Worm (Caenorhabditis elegans) whole organism, L1 larva: ENCODE results near the gene F21D5.4.

Experiments used
- C04F5.9 ChIP-seq: sonication (generic microtip); optimal IDR thresholded peaks from 2 replicates; lab custom pipeline; 2016; ENCODE audit warnings: missing genetic modification characterization, missing compliant biosample characterization
- C16A3.4 ChIP-seq: fragments of 150-350 bp; optimal IDR thresholded peaks from 2 replicates; lab custom pipeline; 2014; ENCODE audit warnings: missing biosample characterization, missing genetic modification characterization
- C34B4.2 ChIP-seq: sonication (generic microtip); optimal IDR thresholded peaks from 2 replicates; lab custom pipeline; 2017; ENCODE audit warnings: mild to moderate bottlenecking, missing genetic modification characterization, missing compliant biosample characterization
- Y116A8C.19 ChIP-seq: sonication (generic microtip); optimal IDR thresholded peaks from 2 replicates; lab custom pipeline; 2016; ENCODE audit warnings: missing compliant biosample characterization, missing genetic modification characterization, borderline replicate concordance
- aha-1 ChIP-seq: fragments of 150-350 bp; optimal IDR thresholded peaks from 2 replicates; lab custom pipeline; 2014; ENCODE audit warnings: missing biosample characterization, missing genetic modification characterization
- blmp-1 ChIP-seq: fragments of 150-350 bp; optimal IDR thresholded peaks from 2 replicates; lab custom pipeline; 2014; ENCODE audit warnings: missing biosample characterization, missing genetic modification characterization
- ceh-90 ChIP-seq: sonication (generic microtip); optimal IDR thresholded peaks from 2 replicates; lab custom pipeline; 2016; ENCODE audit warnings: missing genetic modification characterization, missing compliant biosample characterization
- dsc-1 ChIP-seq: sonication (generic microtip); optimal IDR thresholded peaks from 2 replicates; lab custom pipeline; 2016; ENCODE audit warnings: mild to moderate bottlenecking, missing genetic modification characterization, missing compliant biosample characterization
- efl-1 ChIP-seq, 4 experiments: fragments of 150-350 bp; optimal IDR thresholded peaks in 3 of 4; peaks in 1 of 4; 1 replicate in 1 of 4; 2 replicates in 3 of 4; lab custom pipeline; 2014; ENCODE audit warnings: missing biosample characterization in 2 of 4, missing genetic modification characterization in 2 of 4, missing genetic modification reagents in 2 of 4
- efl-3 ChIP-seq: fragments of 200-800 bp; sonication (Bioruptor generic); optimal IDR thresholded peaks from 2 replicates; lab custom pipeline; 2018; ENCODE audit warnings: mild to moderate bottlenecking, missing genetic modification characterization, missing compliant biosample characterization
- egl-13 ChIP-seq: sonication (generic microtip); optimal IDR thresholded peaks from 2 replicates; lab custom pipeline; 2016; ENCODE audit warnings: missing genotype, missing genetic modification reagents, missing genetic modification characterization, missing compliant biosample characterization
- egl-27 ChIP-seq, 2 experiments: fragments of 150-350 bp in 1 of 2; sonication (generic microtip); optimal IDR thresholded peaks; 3 replicates each; lab custom pipeline; 2017 to 2018; ENCODE audit warnings: missing biosample characterization in 2 of 2, missing genetic modification characterization in 2 of 2, missing genetic modification reagents in 2 of 2
- fkh-10 ChIP-seq: sonication (generic microtip); optimal IDR thresholded peaks from 2 replicates; lab custom pipeline; 2017; ENCODE audit warnings: missing biosample characterization, missing genetic modification reagents, missing genetic modification characterization
- fkh-4 ChIP-seq: sonication (generic microtip); optimal IDR thresholded peaks from 2 replicates; lab custom pipeline; 2016; ENCODE audit warnings: missing compliant biosample characterization, missing genetic modification characterization, borderline replicate concordance
- grh-1 ChIP-seq: fragments of 200-800 bp; sonication (Bioruptor generic); IDR thresholded peaks from 2 replicates; pipeline ENCODE4 v1.3.6; 2022; ENCODE audit warnings: missing genetic modification reagents, missing genetic modification characterization, missing compliant biosample characterization
- hlh-4 ChIP-seq: sonication (generic microtip); optimal IDR thresholded peaks from 2 replicates; lab custom pipeline; 2016; ENCODE audit warnings: mild to moderate bottlenecking, missing genetic modification characterization, missing compliant biosample characterization
- hpl-2 ChIP-seq: fragments of 150-350 bp; optimal IDR thresholded peaks from 2 replicates; lab custom pipeline; 2014; ENCODE audit warnings: missing biosample characterization, missing genetic modification reagents, missing genetic modification characterization
- irx-1 ChIP-seq: sonication (generic microtip); optimal IDR thresholded peaks from 2 replicates; lab custom pipeline; 2016; ENCODE audit warnings: missing genetic modification characterization, missing compliant biosample characterization
- jun-1 ChIP-seq: fragments of 150-350 bp; optimal IDR thresholded peaks from 2 replicates; lab custom pipeline; 2014; ENCODE audit warnings: missing biosample characterization, missing genetic modification reagents, missing genetic modification characterization
- lin-13 ChIP-seq: fragments of 150-350 bp; optimal IDR thresholded peaks from 2 replicates; lab custom pipeline; 2014; ENCODE audit warnings: missing biosample characterization, missing genetic modification reagents, missing genetic modification characterization
- lin-15B ChIP-seq: fragments of 150-350 bp; sonication (generic microtip); optimal IDR thresholded peaks from 3 replicates; lab custom pipeline; 2014; ENCODE audit warnings: missing biosample characterization, missing genetic modification characterization
- lin-35 ChIP-seq, 2 experiments: fragments of 150-350 bp; optimal IDR thresholded peaks; 2 replicates each; lab custom pipeline; 2014; ENCODE audit warnings: missing biosample characterization in 2 of 2, missing genetic modification characterization in 2 of 2, missing genetic modification reagents in 2 of 2
- lin-39 ChIP-seq: fragments of 150-350 bp; optimal IDR thresholded peaks from 2 replicates; lab custom pipeline; 2014; ENCODE audit warnings: missing biosample characterization, missing genetic modification reagents, missing genetic modification characterization
- lir-3 ChIP-seq: sonication (generic microtip); optimal IDR thresholded peaks from 2 replicates; lab custom pipeline; 2016; ENCODE audit warnings: mild to moderate bottlenecking, missing genetic modification characterization, moderate library complexity, missing compliant biosample characterization; ENCODE audit not compliant: poor library complexity
- mab-9 ChIP-seq: fragments of 200-800 bp; sonication (Bioruptor generic); IDR thresholded peaks from 2 replicates; pipeline ENCODE4 v1.3.6; 2022; ENCODE audit warnings: missing genetic modification reagents, missing genetic modification characterization, missing compliant biosample characterization
- mdl-1 ChIP-seq, 2 experiments: fragments of 150-350 bp; optimal IDR thresholded peaks; 2 replicates each; lab custom pipeline; 2014 to 2017; ENCODE audit warnings: missing biosample characterization in 2 of 2, missing genetic modification characterization in 2 of 2, inconsistent platforms in 1 of 2
- nhr-11 ChIP-seq: fragments of 150-350 bp; optimal IDR thresholded peaks from 2 replicates; lab custom pipeline; 2014; ENCODE audit warnings: missing biosample characterization, missing genetic modification characterization
- nhr-19 ChIP-seq: fragments of 200-800 bp; sonication (Bioruptor generic); conservative IDR thresholded peaks from 2 replicates; pipeline ENCODE4 v1.3.6; 2022; ENCODE audit warnings: missing genetic modification characterization, missing compliant biosample characterization
- nhr-237 ChIP-seq: fragments of 150-350 bp; optimal IDR thresholded peaks from 2 replicates; lab custom pipeline; 2014; ENCODE audit warnings: missing biosample characterization, missing genetic modification characterization
- nhr-28 ChIP-seq: fragments of 150-350 bp; optimal IDR thresholded peaks from 2 replicates; lab custom pipeline; 2014; ENCODE audit warnings: missing biosample characterization, missing genetic modification characterization
- nhr-47 ChIP-seq: sonication (generic microtip); optimal IDR thresholded peaks from 2 replicates; lab custom pipeline; 2016; ENCODE audit warnings: mild to moderate bottlenecking, missing genetic modification characterization, moderate library complexity, missing compliant biosample characterization
- nhr-71 ChIP-seq: sonication (generic microtip); optimal IDR thresholded peaks from 2 replicates; lab custom pipeline; 2016; ENCODE audit warnings: mild to moderate bottlenecking, missing genetic modification characterization, moderate library complexity, missing compliant biosample characterization
- nhr-76 ChIP-seq: sonication (generic microtip); optimal IDR thresholded peaks from 2 replicates; lab custom pipeline; 2017; ENCODE audit warnings: missing biosample characterization, missing genetic modification characterization
- nhr-85 ChIP-seq: sonication (generic microtip); peaks from one replicate; lab custom pipeline; 2016; ENCODE audit warnings: missing genetic modification characterization, inconsistent platforms, missing compliant biosample characterization
- nhr-90 ChIP-seq: sonication (generic microtip); optimal IDR thresholded peaks from 2 replicates; lab custom pipeline; 2016; ENCODE audit warnings: mild to moderate bottlenecking, missing genetic modification characterization, missing compliant biosample characterization; ENCODE audit not compliant: poor library complexity
- pag-3 ChIP-seq: sonication (generic microtip); optimal IDR thresholded peaks from 2 replicates; lab custom pipeline; 2017; ENCODE audit warnings: missing genetic modification characterization, mild to moderate bottlenecking, missing compliant biosample characterization, antibody characterized with exemption, borderline replicate concordance; ENCODE audit not compliant: insufficient read depth
- pax-3 ChIP-seq: fragments of 200-800 bp; sonication (Bioruptor generic); optimal IDR thresholded peaks from 2 replicates; lab custom pipeline; 2018; ENCODE audit warnings: mild to moderate bottlenecking, missing genetic modification characterization, moderate library complexity, missing compliant biosample characterization
- pqm-1 ChIP-seq: sonication (generic microtip); optimal IDR thresholded peaks from 3 replicates; lab custom pipeline; 2017; ENCODE audit warnings: missing biosample characterization, missing genetic modification characterization
- skn-1 ChIP-seq: fragments of 150-350 bp; optimal IDR thresholded peaks from 2 replicates; lab custom pipeline; 2014; ENCODE audit warnings: missing biosample characterization, missing genetic modification characterization
- sox-4 ChIP-seq: sonication (generic microtip); optimal IDR thresholded peaks from 2 replicates; lab custom pipeline; 2016; ENCODE audit warnings: missing genetic modification characterization, missing compliant biosample characterization
- sup-37 ChIP-seq: fragments of 200-800 bp; sonication (Bioruptor generic); optimal IDR thresholded peaks from 2 replicates; lab custom pipeline; 2018; ENCODE audit warnings: mild to moderate bottlenecking, missing genetic modification characterization, missing compliant biosample characterization
- swsn-7 ChIP-seq: sonication (generic microtip); optimal IDR thresholded peaks from 2 replicates; lab custom pipeline; 2016; ENCODE audit warnings: missing genetic modification characterization, missing compliant biosample characterization
- tlp-1 ChIP-seq: fragments of 150-350 bp; optimal IDR thresholded peaks from 2 replicates; lab custom pipeline; 2014; ENCODE audit warnings: missing biosample characterization, missing genetic modification characterization
- unc-130 ChIP-seq: fragments of 150-350 bp; optimal IDR thresholded peaks from 2 replicates; lab custom pipeline; 2017; ENCODE audit warnings: missing biosample characterization, missing genetic modification characterization, inconsistent platforms
- unc-86 ChIP-seq: sonication (generic microtip); optimal IDR thresholded peaks from 2 replicates; lab custom pipeline; 2016; ENCODE audit warnings: missing genetic modification characterization, missing compliant biosample characterization
- unc-98 ChIP-seq: fragments of 200-800 bp; sonication (Bioruptor generic); IDR thresholded peaks from 2 replicates; pipeline ENCODE4 v1.3.6; 2022; ENCODE audit warnings: missing genetic modification characterization, missing compliant biosample characterization
- xbp-1 ChIP-seq: sonication (generic microtip); optimal IDR thresholded peaks from 2 replicates; lab custom pipeline; 2016; ENCODE audit warnings: missing genetic modification characterization, missing compliant biosample characterization
- zag-1 ChIP-seq: fragments of 150-350 bp; optimal IDR thresholded peaks from 2 replicates; lab custom pipeline; 2014; ENCODE audit warnings: missing biosample characterization, missing genetic modification characterization
- zip-4 ChIP-seq: fragments of 200-800 bp; sonication (Bioruptor generic); optimal IDR thresholded peaks from 2 replicates; lab custom pipeline; 2018; ENCODE audit warnings: mild to moderate bottlenecking, missing genetic modification characterization, moderate library complexity, missing compliant biosample characterization
- ztf-11 ChIP-seq, 2 experiments: sonication (generic microtip); optimal IDR thresholded peaks; 2 replicates each; lab custom pipeline; 2016 to 2017; ENCODE audit warnings: missing genetic modification characterization in 2 of 2, missing biosample characterization in 1 of 2, missing compliant biosample characterization in 1 of 2
- ztf-4 ChIP-seq: fragments of 150-350 bp; optimal IDR thresholded peaks from 2 replicates; lab custom pipeline; 2014; ENCODE audit warnings: missing biosample characterization, missing genetic modification characterization

The F21D5.4 gene

ce11 chrIV:8743654-8744332, 5.9 kb downstream of the F21D5.4 start, which contains the start of gene F21D5.7 (continued):
- TF ChIP-seq pax-3 (tag; lab: Kevin White, UChicago), result no peak
- peak; percentile 33 for TF ChIP-seq hpl-2 (GFP tag; lab: Kevin White, UChicago)
- peak; percentile 89 for TF ChIP-seq nhr-71 (tag; lab: Kevin White, UChicago)
- peak; percentile 67 for TF ChIP-seq C16A3.4 (tag; lab: Kevin White, UChicago)
- no peak for TF ChIP-seq Y116A8C.19 (tag; lab: Kevin White, UChicago)
- TF ChIP-seq C34B4.2 (tag; lab: Kevin White, UChicago), result no peak
- no peak for TF ChIP-seq fkh-4 (tag; lab: Kevin White, UChicago)
- peak; percentile 66 for TF ChIP-seq egl-13
- peak in 1 of 2 experiments; percentile 25 for TF ChIP-seq ztf-11 (tag; optimal IDR thresholded peaks at IDR 0.05; lab: Kevin White, UChicago)
- peak; percentile 62 for TF ChIP-seq C04F5.9 (tag; lab: Kevin White, UChicago)
- no peak for TF ChIP-seq pag-3 (tag; lab: Kevin White, UChicago)
- peak; percentile 43 for TF ChIP-seq aha-1
- TF ChIP-seq fkh-10, result no peak
- TF ChIP-seq unc-98 (GFP tag; lab: Robert Waterston, UW), result no peak
- peak; percentile 80 for TF ChIP-seq dsc-1
- peak; percentile 61 for TF ChIP-seq nhr-11
- peak; percentile 23 for TF ChIP-seq sox-4 (tag; lab: Kevin White, UChicago)
- TF ChIP-seq xbp-1 (tag; lab: Kevin White, UChicago), result peak; percentile 84
- TF ChIP-seq lin-35 (GFP tag; optimal IDR thresholded peaks at IDR 0.05; lab: Kevin White, UChicago), result peak; percentile 85 to 91
- peak; percentile 85 for TF ChIP-seq nhr-47
- no peak for TF ChIP-seq tlp-1 (tag; lab: Kevin White, UChicago)
- TF ChIP-seq nhr-237 (tag; lab: Kevin White, UChicago), result no peak
- TF ChIP-seq nhr-76, result no peak
- TF ChIP-seq lin-39, result peak; percentile 79
- TF ChIP-seq ztf-4, result peak; percentile 33
- no peak for TF ChIP-seq zag-1 (tag; lab: Kevin White, UChicago)
- peak; percentile 62 for TF ChIP-seq zip-4
- no peak for TF ChIP-seq hlh-4
- peak; percentile 60 for TF ChIP-seq unc-130 (tag; lab: Kevin White, UChicago)
- TF ChIP-seq nhr-28, result no peak
- TF ChIP-seq efl-1 (optimal IDR thresholded peaks at IDR 0.05; lab: Kevin White, UChicago), result peak; percentile 75 to 86
- TF ChIP-seq efl-1 (GFP tag; optimal IDR thresholded peaks at IDR 0.05 in 1 of 2; lab: Kevin White, UChicago), result peak; percentile 86 to 98
- TF ChIP-seq egl-27 (tag; optimal IDR thresholded peaks at IDR 0.05; lab: Kevin White, UChicago), result no peak
- TF ChIP-seq efl-3 (GFP tag; lab: Kevin White, UChicago), result no peak
- no peak for TF ChIP-seq mab-9 (GFP tag; lab: Robert Waterston, UW)
- TF ChIP-seq skn-1 (tag; lab: Kevin White, UChicago), result peak; percentile 82
- no peak for TF ChIP-seq pqm-1
- peak; percentile 86 for TF ChIP-seq nhr-90
- TF ChIP-seq nhr-19, result peak; percentile 84
- peak; percentile 65 for TF ChIP-seq lin-15B
- TF ChIP-seq nhr-85, result peak; percentile 89
- peak; percentile 67 for TF ChIP-seq unc-86 (tag; lab: Kevin White, UChicago)
- TF ChIP-seq mdl-1 (tag; optimal IDR thresholded peaks at IDR 0.05; lab: Kevin White, UChicago), result peak in 1 of 2 experiments; percentile 79
- peak; percentile 68 for TF ChIP-seq jun-1 (tag; lab: Kevin White, UChicago)
- peak; percentile 72 for TF ChIP-seq lin-13 (GFP tag; lab: Kevin White, UChicago)
- peak; percentile 85 for TF ChIP-seq swsn-7 (tag; lab: Kevin White, UChicago)
- peak; percentile 37 for TF ChIP-seq blmp-1 (tag; lab: Kevin White, UChicago)
- TF ChIP-seq sup-37 (GFP tag; lab: Kevin White, UChicago), result no peak
- TF ChIP-seq grh-1, result peak; percentile 61
- TF ChIP-seq lir-3 (tag; lab: Kevin White, UChicago), result peak; percentile 46
- TF ChIP-seq irx-1 (tag; lab: Kevin White, UChicago), result peak; percentile 80
- TF ChIP-seq ceh-90 (tag; lab: Kevin White, UChicago), result no peak
